Worm (Caenorhabditis elegans) whole organism, young adult: ENCODE data around the gene unc-6.
"Not testable (repeated sequence)": the region's sequence is repeated elsewhere in the genome, so short reads cannot be mapped to it uniquely, and the experiment has no call there.

Source experiments
- B0336.3 ChIP-seq: fragments of 200-800 bp; sonication (Bioruptor generic); IDR thresholded peaks from 2 replicates; pipeline ENCODE4 v1.3.6; 2022; ENCODE audit warnings: missing genetic modification characterization, missing compliant biosample characterization
- C17E4.6 ChIP-seq: fragments of 200-800 bp; sonication (Bioruptor generic); IDR thresholded peaks from 2 replicates; pipeline ENCODE4 v1.3.6; 2022; ENCODE audit warnings: missing genetic modification reagents, missing genetic modification characterization, missing compliant biosample characterization
- F39B2.1 ChIP-seq: fragments of 200-800 bp; sonication (Bioruptor generic); IDR thresholded peaks from 2 replicates; pipeline ENCODE4 v1.3.6; 2022; ENCODE audit warnings: missing genetic modification reagents, missing genetic modification characterization, missing compliant biosample characterization
- F52B5.7 ChIP-seq: sonication (generic microtip); optimal IDR thresholded peaks from 2 replicates; lab custom pipeline; 2016; ENCODE audit warnings: mild to moderate bottlenecking, missing genetic modification characterization, missing compliant biosample characterization
- F57C9.4 ChIP-seq: sonication (generic microtip); optimal IDR thresholded peaks from 2 replicates; lab custom pipeline; 2017; ENCODE audit warnings: mild to moderate bottlenecking, missing genetic modification characterization, missing compliant biosample characterization
- Y53G8AR.9 ChIP-seq: fragments of 200-800 bp; sonication (Bioruptor generic); conservative IDR thresholded peaks from 2 replicates; pipeline ENCODE4 v1.3.6; 2022; ENCODE audit warnings: missing genetic modification reagents, missing genetic modification characterization, missing compliant biosample characterization
- Y56A3A.18 ChIP-seq: fragments of 200-800 bp; sonication (Bioruptor generic); IDR thresholded peaks from 2 replicates; pipeline ENCODE4 v1.3.6; 2022; ENCODE audit warnings: missing genetic modification reagents, missing genetic modification characterization, missing compliant biosample characterization
- Y79H2A.3 ChIP-seq: fragments of 200-800 bp; sonication (Bioruptor generic); conservative IDR thresholded peaks from 2 replicates; pipeline ENCODE4 v1.3.6; 2022; ENCODE audit warnings: missing genetic modification reagents, missing genetic modification characterization, missing compliant biosample characterization
- attf-3 ChIP-seq: fragments of 200-800 bp; sonication (Bioruptor generic); conservative IDR thresholded peaks from 2 replicates; pipeline ENCODE4 v1.3.6; 2022; ENCODE audit warnings: missing genetic modification reagents, missing genetic modification characterization, missing compliant biosample characterization
- attf-5 ChIP-seq: fragments of 200-800 bp; sonication (Bioruptor generic); optimal IDR thresholded peaks from 2 replicates; lab custom pipeline; 2018; ENCODE audit warnings: mild to moderate bottlenecking, missing genetic modification characterization, missing compliant biosample characterization
- attf-6 ChIP-seq: fragments of 200-800 bp; sonication (Bioruptor generic); IDR thresholded peaks from 2 replicates; pipeline ENCODE4 v1.3.6; 2022; ENCODE audit warnings: missing genetic modification reagents, missing genetic modification characterization, missing compliant biosample characterization
- bed-1 ChIP-seq: fragments of 200-800 bp; sonication (Bioruptor generic); IDR thresholded peaks from 2 replicates; pipeline ENCODE4 v1.3.6; 2022; ENCODE audit warnings: missing genetic modification reagents, missing genetic modification characterization, missing compliant biosample characterization
- bed-2 ChIP-seq: fragments of 200-800 bp; sonication (Bioruptor generic); IDR thresholded peaks from 2 replicates; pipeline ENCODE4 v1.3.6; 2022; ENCODE audit warnings: missing genetic modification reagents, missing genetic modification characterization, missing compliant biosample characterization
- ceh-40 ChIP-seq: fragments of 200-800 bp; sonication (Bioruptor generic); IDR thresholded peaks from 2 replicates; pipeline ENCODE4 v1.3.6; 2022; ENCODE audit warnings: missing genetic modification characterization, missing compliant biosample characterization
- ceh-58 ChIP-seq: fragments of 200-800 bp; sonication (Bioruptor generic); IDR thresholded peaks from 2 replicates; pipeline ENCODE4 v1.3.6; 2022; ENCODE audit warnings: missing genetic modification characterization, missing compliant biosample characterization
- egrh-3 ChIP-seq: fragments of 200-800 bp; sonication (Bioruptor generic); IDR thresholded peaks from 2 replicates; pipeline ENCODE4 v1.3.6; 2022; ENCODE audit warnings: missing genetic modification reagents, missing genetic modification characterization, missing compliant biosample characterization
- gei-17 ChIP-seq: fragments of 200-800 bp; sonication (Bioruptor generic); optimal IDR thresholded peaks from 2 replicates; lab custom pipeline; 2018; ENCODE audit warnings: mild to moderate bottlenecking, missing genetic modification characterization, missing compliant biosample characterization
- him-1 ChIP-seq: sonication (generic microtip); optimal IDR thresholded peaks from 2 replicates; lab custom pipeline; 2016; ENCODE audit warnings: missing genotype, missing genetic modification reagents, missing genetic modification characterization, missing compliant biosample characterization
- hmg-20 ChIP-seq: fragments of 200-800 bp; sonication (Bioruptor generic); IDR thresholded peaks from 2 replicates; pipeline ENCODE4 v1.3.6; 2022; ENCODE audit warnings: missing genetic modification reagents, missing genetic modification characterization, missing compliant biosample characterization
- lag-1 ChIP-seq: fragments of 200-800 bp; sonication (Bioruptor generic); IDR thresholded peaks from 2 replicates; pipeline ENCODE4 v1.3.6; 2022; ENCODE audit warnings: missing genetic modification reagents, missing genetic modification characterization, missing compliant biosample characterization
- let-526 ChIP-seq: fragments of 200-800 bp; sonication (Bioruptor generic); IDR thresholded peaks from 2 replicates; pipeline ENCODE4 v1.3.6; 2022; ENCODE audit warnings: missing genetic modification reagents, missing genetic modification characterization, missing compliant biosample characterization
- lin-26 ChIP-seq: fragments of 200-800 bp; sonication (Bioruptor generic); IDR thresholded peaks from 2 replicates; pipeline ENCODE4 v1.3.6; 2022; ENCODE audit warnings: missing genetic modification reagents, missing genetic modification characterization, missing compliant biosample characterization
- lin-40 ChIP-seq: sonication (generic microtip); optimal IDR thresholded peaks from 2 replicates; lab custom pipeline; 2016; ENCODE audit warnings: missing genetic modification characterization, mild to moderate bottlenecking, missing compliant biosample characterization, missing genotype, missing genetic modification reagents
- lin-54 ChIP-seq: fragments of 200-800 bp; sonication (Bioruptor generic); optimal IDR thresholded peaks from 2 replicates; lab custom pipeline; 2018; ENCODE audit warnings: mild to moderate bottlenecking, missing genetic modification characterization, missing compliant biosample characterization
- madf-10 ChIP-seq: sonication (generic microtip); optimal IDR thresholded peaks from 2 replicates; lab custom pipeline; 2016; ENCODE audit warnings: mild to moderate bottlenecking, missing genetic modification characterization, missing compliant biosample characterization
- mel-28 ChIP-seq: sonication (generic microtip); optimal IDR thresholded peaks from 2 replicates; lab custom pipeline; 2016; ENCODE audit warnings: borderline replicate concordance, mild to moderate bottlenecking, missing genetic modification characterization, missing compliant biosample characterization
- nhr-179 ChIP-seq: sonication (generic microtip); optimal IDR thresholded peaks from 2 replicates; lab custom pipeline; 2016; ENCODE audit warnings: mild to moderate bottlenecking, missing genetic modification characterization, missing compliant biosample characterization
- rcor-1 ChIP-seq: fragments of 200-800 bp; sonication (Bioruptor generic); IDR thresholded peaks from 2 replicates; pipeline ENCODE4 v1.3.6; 2022; ENCODE audit warnings: missing genetic modification reagents, missing genetic modification characterization, missing compliant biosample characterization
- sdz-38 ChIP-seq: sonication (generic microtip); optimal IDR thresholded peaks from 2 replicates; lab custom pipeline; 2016; ENCODE audit warnings: missing genotype, missing genetic modification characterization, missing compliant biosample characterization
- snpc-1.1 ChIP-seq: sonication (generic microtip); optimal IDR thresholded peaks from 2 replicates; lab custom pipeline; 2017; ENCODE audit warnings: missing genetic modification characterization, mild to moderate bottlenecking, missing compliant biosample characterization, antibody characterized with exemption, moderate library complexity, missing genotype, missing genetic modification reagents; ENCODE audit not compliant: insufficient read depth
- snpc-1.3 ChIP-seq: sonication (generic microtip); optimal IDR thresholded peaks from 2 replicates; lab custom pipeline; 2017; ENCODE audit warnings: missing genetic modification characterization, mild to moderate bottlenecking, missing compliant biosample characterization, antibody characterized with exemption, moderate library complexity, missing genotype, missing genetic modification reagents; ENCODE audit not compliant: insufficient read depth
- somi-1 ChIP-seq: fragments of 200-800 bp; sonication (Bioruptor generic); optimal IDR thresholded peaks from 2 replicates; lab custom pipeline; 2018; ENCODE audit warnings: mild to moderate bottlenecking, missing genetic modification characterization, missing compliant biosample characterization
- tbx-9 ChIP-seq: sonication (generic microtip); optimal IDR thresholded peaks from 2 replicates; lab custom pipeline; 2016; ENCODE audit warnings: borderline replicate concordance, missing genetic modification characterization, inconsistent platforms, missing compliant biosample characterization
- tlf-1 ChIP-seq: fragments of 200-800 bp; sonication (Bioruptor generic); optimal IDR thresholded peaks from 2 replicates; lab custom pipeline; 2018; ENCODE audit warnings: mild to moderate bottlenecking, missing genetic modification characterization, missing compliant biosample characterization
- unc-130 ChIP-seq: sonication (generic microtip); optimal IDR thresholded peaks from 2 replicates; lab custom pipeline; 2016; ENCODE audit warnings: missing genetic modification reagents, missing genetic modification characterization, missing compliant biosample characterization
- zim-3 ChIP-seq: sonication (generic microtip); optimal IDR thresholded peaks from 2 replicates; lab custom pipeline; 2017; ENCODE audit warnings: mild to moderate bottlenecking, missing genetic modification characterization, moderate library complexity, missing compliant biosample characterization
- ztf-18 ChIP-seq: sonication (generic microtip); optimal IDR thresholded peaks from 2 replicates; lab custom pipeline; 2016; ENCODE audit warnings: missing genotype, mild to moderate bottlenecking, missing genetic modification characterization, missing compliant biosample characterization
- ztf-26 ChIP-seq: sonication (generic microtip); optimal IDR thresholded peaks from 2 replicates; lab custom pipeline; 2017; ENCODE audit warnings: missing genetic modification characterization, missing compliant biosample characterization
- ztf-28 ChIP-seq: fragments of 200-800 bp; sonication (Bioruptor generic); IDR thresholded peaks from 2 replicates; pipeline ENCODE4 v1.3.6; 2022; ENCODE audit warnings: missing genetic modification reagents, missing genetic modification characterization, missing compliant biosample characterization
- ztf-3 ChIP-seq: fragments of 200-800 bp; sonication (Bioruptor generic); optimal IDR thresholded peaks from 2 replicates; lab custom pipeline; 2018; ENCODE audit warnings: mild to moderate bottlenecking, missing genetic modification characterization, missing compliant biosample characterization

unc-6 gene

DNA sequence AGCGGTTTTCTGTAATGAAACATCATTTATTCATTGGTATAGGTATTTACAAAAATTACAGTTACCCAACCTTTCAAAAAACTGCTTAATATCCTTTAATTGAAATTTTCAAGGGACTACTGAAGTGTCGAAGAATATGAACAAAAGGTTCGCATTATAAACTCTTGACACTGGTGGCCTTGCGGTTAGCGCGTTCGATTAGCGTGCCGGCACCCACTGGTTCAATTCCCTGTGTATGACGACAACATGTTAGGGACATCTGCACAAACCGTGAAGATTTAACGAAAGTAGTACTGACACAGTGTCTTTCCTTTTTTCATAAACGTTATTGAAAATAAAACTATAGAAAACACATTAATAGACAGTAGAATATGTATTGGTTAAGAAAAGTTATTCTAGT lies 21.8 kb upstream of the unc-6 start (continued):
- peak; percentile 84 for TF ChIP-seq F52B5.7 (tag; lab: Kevin White, UChicago)
- TF ChIP-seq B0336.3 (GFP tag; lab: Robert Waterston, UW): no peak; the same call in none of the 2 replicates
- TF ChIP-seq tbx-9 (tag; lab: Kevin White, UChicago): no peak
- TF ChIP-seq attf-3 (GFP tag; lab: Robert Waterston, UW): no peak
- peak; percentile 82; the same call in 1 of the 2 replicates for TF ChIP-seq ceh-58 (GFP tag; lab: Robert Waterston, UW)
- TF ChIP-seq lag-1 (GFP tag; lab: Robert Waterston, UW): no peak
- 0 out of 2 replicates have a peak, but pooled peaks have one; percentile 31 for TF ChIP-seq let-526 (GFP tag; lab: Robert Waterston, UW)
- TF ChIP-seq somi-1: peak; percentile 69
- peak; percentile 65 for TF ChIP-seq ztf-26 (tag; lab: Kevin White, UChicago)
- TF ChIP-seq ceh-40 (GFP tag; lab: Robert Waterston, UW): peak; percentile 80
- TF ChIP-seq C17E4.6 (GFP tag; lab: Robert Waterston, UW): peak; percentile 74
- TF ChIP-seq snpc-1.1 (tag; lab: Kevin White, UChicago): peak; percentile 44
- peak; percentile 54 for TF ChIP-seq tlf-1 (GFP tag; lab: Kevin White, UChicago)
- TF ChIP-seq him-1: peak; percentile 93
- peak; percentile 84 for TF ChIP-seq hmg-20
- TF ChIP-seq nhr-179 (tag; lab: Kevin White, UChicago): peak; percentile 79
- peak; percentile 33 for TF ChIP-seq F57C9.4 (tag; lab: Kevin White, UChicago)
- 0 out of 2 replicates have a peak, but pooled peaks have one; percentile 66 for TF ChIP-seq bed-1 (GFP tag; lab: Robert Waterston, UW)
- peak; percentile 97 for TF ChIP-seq Y56A3A.18 (GFP tag; lab: Robert Waterston, UW)
- peak; percentile 79 for TF ChIP-seq attf-6 (GFP tag; lab: Robert Waterston, UW)
- peak; percentile 84 for TF ChIP-seq Y53G8AR.9 (GFP tag; lab: Robert Waterston, UW)
- TF ChIP-seq attf-5 (GFP tag; lab: Kevin White, UChicago): peak; percentile 57
- TF ChIP-seq madf-10: peak; percentile 81
- peak; percentile 91 for TF ChIP-seq zim-3
- peak; percentile 6 for TF ChIP-seq unc-130 (GFP tag; lab: Kevin White, UChicago)
- TF ChIP-seq egrh-3: no peak
- TF ChIP-seq Y79H2A.3 (GFP tag; lab: Robert Waterston, UW): no peak
- TF ChIP-seq mel-28 (tag; lab: Kevin White, UChicago): no peak
- TF ChIP-seq rcor-1 (GFP tag; lab: Robert Waterston, UW): peak; percentile 85
- TF ChIP-seq ztf-28 (GFP tag; lab: Robert Waterston, UW): 0 out of 2 replicates have a peak, but pooled peaks have one; percentile 44
- TF ChIP-seq lin-54 (GFP tag; lab: Kevin White, UChicago): peak; percentile 64
- TF ChIP-seq bed-2 (GFP tag; lab: Robert Waterston, UW): peak; percentile 84; the same call in 1 of the 2 replicates
- 0 out of 2 replicates have a peak, but pooled peaks have one; percentile 31 for TF ChIP-seq F39B2.1
- TF ChIP-seq lin-26 (GFP tag; lab: Robert Waterston, UW): peak; percentile 96
- TF ChIP-seq ztf-3 (GFP tag; lab: Kevin White, UChicago): no peak
- TF ChIP-seq lin-40: peak; percentile 57
- TF ChIP-seq snpc-1.3 (tag; lab: Kevin White, UChicago): peak; percentile 86
- TF ChIP-seq gei-17 (GFP tag; lab: Kevin White, UChicago): peak; percentile 68

DNA sequence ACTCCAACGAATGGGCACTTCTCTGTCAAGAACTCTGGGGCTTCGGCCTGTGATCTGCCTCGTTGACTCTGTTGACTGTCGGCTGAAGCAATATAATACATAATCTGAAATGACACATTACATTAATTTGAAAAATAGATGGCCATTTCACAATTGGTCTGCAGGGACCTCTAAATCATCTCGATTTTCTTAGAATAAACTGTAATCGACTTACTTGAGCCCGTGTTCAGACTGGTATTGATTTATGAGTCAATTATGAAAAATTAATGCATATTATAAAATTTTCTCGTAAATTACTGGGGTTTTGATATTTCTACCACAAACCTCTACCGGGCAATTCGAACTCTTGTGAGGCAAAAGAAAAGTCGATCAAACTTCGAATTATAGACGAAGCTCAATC lies 20.8 kb upstream of the unc-6 start, which contains the start of gene C53B7.6:
C53B7.6 (minus strand) TSS at position 101 of the 400 bp plus-strand sequence.
- TF ChIP-seq ztf-18; sdz-38 (tag; lab: Kevin White, UChicago); ceh-40 (GFP tag; lab: Robert Waterston, UW): not testable (repeated sequence)
